Worm (Caenorhabditis elegans): ENCODE data around the gene F42A10.5.

- TF ChIP-seq aly-1 (tag; optimal IDR thresholded peaks at IDR 0.05) (no peak), ama-1 (optimal IDR thresholded peaks at IDR 0.05) (no peak), ceh-36 (tag; optimal IDR thresholded peaks at IDR 0.05) (no peak), B0310.2 (tag; optimal IDR thresholded peaks at IDR 0.05) (no peak), tbx-11 (GFP tag; IDR thresholded peaks at IDR 0.05) (no peak), hmbx-1 (tag; optimal IDR thresholded peaks at IDR 0.05) (no peak), flt-1 (GFP tag; IDR thresholded peaks at IDR 0.05) (no peak), tra-4 (tag; optimal IDR thresholded peaks at IDR 0.05) (no peak), scrt-1 (GFP tag; IDR thresholded peaks at IDR 0.05) (no peak), hmg-4 (GFP tag; optimal IDR thresholded peaks at IDR 0.05) (no peak), sea-1 (GFP tag; conservative IDR thresholded peaks at IDR 0.05) (no peak), tbx-37 (GFP tag; conservative IDR thresholded peaks at IDR 0.05) (no peak), hnd-1 (tag; optimal IDR thresholded peaks at IDR 0.05) (no peak)
Observed at ce11 chrIII:6145896-6146295, 27.4 kb downstream of the F42A10.5 start, which contains the start of gene Y42G9A.3.

All from whole organism, early embryonic.